Worm (Caenorhabditis elegans) whole organism, late embryonic: Measurements from ENCODE around the gene srt-42.

Experiments
- C38D4.7 ChIP-seq: fragments of 200-800 bp; sonication (Bioruptor generic); optimal IDR thresholded peaks from 2 replicates; lab custom pipeline; 2018; ENCODE audit warnings: mild to moderate bottlenecking, missing genetic modification characterization, moderate library complexity, missing compliant biosample characterization
- ceh-2 ChIP-seq: sonication (generic microtip); optimal IDR thresholded peaks from 2 replicates; lab custom pipeline; 2016; ENCODE audit warnings: missing genotype, missing genetic modification characterization, missing compliant biosample characterization
- ceh-31 ChIP-seq: sonication (generic microtip); optimal IDR thresholded peaks from 2 replicates; lab custom pipeline; 2016; ENCODE audit warnings: missing genetic modification characterization, missing compliant biosample characterization
- dve-1 ChIP-seq: sonication (generic microtip); optimal IDR thresholded peaks from 2 replicates; lab custom pipeline; 2017; ENCODE audit warnings: antibody characterized with exemption, mild to moderate bottlenecking, missing genetic modification characterization, missing compliant biosample characterization
- fkh-10 ChIP-seq: fragments of 150-350 bp; optimal IDR thresholded peaks from 2 replicates; lab custom pipeline; 2014; ENCODE audit warnings: missing biosample characterization, missing genetic modification reagents, missing genetic modification characterization
- nfya-1 ChIP-seq: sonication (generic microtip); optimal IDR thresholded peaks from 2 replicates; lab custom pipeline; 2017; ENCODE audit warnings: missing genetic modification characterization, mild to moderate bottlenecking, missing compliant biosample characterization, antibody characterized with exemption, moderate library complexity
- pat-9 ChIP-seq: fragments of 200-800 bp; sonication (Bioruptor generic); optimal IDR thresholded peaks from 2 replicates; lab custom pipeline; 2018; ENCODE audit warnings: mild to moderate bottlenecking, missing genetic modification characterization, moderate library complexity, missing compliant biosample characterization
- pha-4 ChIP-seq: fragments of 150-350 bp; optimal IDR thresholded peaks from 2 replicates; lab custom pipeline; 2018; ENCODE audit warnings: missing biosample characterization, missing genetic modification reagents, missing genetic modification characterization
- pros-1 ChIP-seq: fragments of 150-350 bp; optimal IDR thresholded peaks from 2 replicates; lab custom pipeline; 2014; ENCODE audit warnings: missing biosample characterization, missing genetic modification reagents, missing genetic modification characterization
- syd-9 ChIP-seq: sonication (generic microtip); optimal IDR thresholded peaks from 2 replicates; lab custom pipeline; 2016; ENCODE audit warnings: mild to moderate bottlenecking, missing genetic modification characterization, moderate library complexity, missing compliant biosample characterization

DNA sequence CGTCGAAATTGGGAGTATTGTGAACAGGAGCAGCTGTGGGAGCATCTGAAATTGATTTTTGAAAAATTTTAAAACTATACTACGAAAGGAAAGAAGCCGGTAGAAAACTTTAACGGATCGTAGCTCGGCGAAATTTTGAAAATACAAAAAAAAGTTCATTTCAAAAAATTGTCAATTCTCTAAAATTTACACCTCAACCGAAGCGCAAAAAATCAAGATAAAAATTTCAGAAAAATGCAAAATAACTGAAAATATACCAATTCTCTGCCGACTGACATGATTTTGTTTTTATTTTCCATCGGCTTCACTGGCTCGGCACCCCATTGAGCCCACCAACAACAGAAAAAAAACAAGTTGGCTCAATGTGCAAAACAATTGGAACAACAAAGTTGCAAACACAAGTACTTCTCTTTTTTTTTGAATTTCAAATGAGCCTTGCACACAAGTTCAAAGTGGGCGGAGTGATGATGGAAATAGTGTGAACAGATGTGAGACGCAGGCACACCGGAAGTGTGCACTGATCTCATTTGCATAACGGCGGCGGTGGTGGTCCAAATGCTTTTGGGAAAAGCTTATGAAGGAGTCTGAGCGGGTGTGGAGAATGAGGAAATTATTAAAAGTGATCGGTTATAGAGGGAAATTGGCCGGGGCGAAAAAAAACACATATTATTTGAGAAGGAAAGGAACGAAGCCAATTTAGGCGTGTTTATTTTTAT is 32.2 kb upstream of the srt-42 start, which contains the start of gene F36H9.7:
- TF ChIP-seq C38D4.7 (GFP tag; lab: Kevin White, UChicago) = no peak
- no peak for TF ChIP-seq fkh-10 (GFP tag; lab: Kevin White, UChicago)
- no peak for TF ChIP-seq pros-1 (tag; lab: Kevin White, UChicago)
- TF ChIP-seq pat-9 (tag; lab: Kevin White, UChicago) = no peak
- TF ChIP-seq pha-4 (tag; lab: Kevin White, UChicago) = no peak
- TF ChIP-seq dve-1 (tag; lab: Kevin White, UChicago) = no peak
- TF ChIP-seq nfya-1 (tag; lab: Kevin White, UChicago) = no peak
- no peak for TF ChIP-seq syd-9 (tag; lab: Kevin White, UChicago)
- TF ChIP-seq ceh-2 (tag; lab: Kevin White, UChicago) = no peak
- no peak for TF ChIP-seq ceh-31 (tag; lab: Kevin White, UChicago)
